Worm (Caenorhabditis elegans) whole organism, mixed stage, embryonic: ENCODE data around the gene C11E4.7.

Experiments used
- ceh-39 ChIP-seq: fragments of 150-350 bp; optimal IDR thresholded peaks from 2 replicates; lab custom pipeline; 2014; ENCODE audit warnings: missing biosample characterization, missing genetic modification characterization
- ces-1 ChIP-seq: fragments of 150-350 bp; optimal IDR thresholded peaks from 2 replicates; lab custom pipeline; 2014; ENCODE audit warnings: missing biosample characterization, missing genetic modification reagents, missing genetic modification characterization
- elt-3 ChIP-seq: fragments of 150-350 bp; optimal IDR thresholded peaks from 2 replicates; lab custom pipeline; 2014; ENCODE audit warnings: missing biosample characterization, missing genetic modification characterization
- lsy-2 ChIP-seq: fragments of 150-350 bp; optimal IDR thresholded peaks from 2 replicates; lab custom pipeline; 2014; ENCODE audit warnings: missing biosample characterization, missing genetic modification characterization
- nhr-237 ChIP-seq: fragments of 150-350 bp; optimal IDR thresholded peaks from 2 replicates; lab custom pipeline; 2014; ENCODE audit warnings: missing biosample characterization, missing genetic modification characterization
- nhr-28 ChIP-seq: fragments of 150-350 bp; optimal IDR thresholded peaks from 2 replicates; lab custom pipeline; 2014; ENCODE audit warnings: missing biosample characterization, missing genetic modification characterization
- nhr-76 ChIP-seq: sonication (generic microtip); optimal IDR thresholded peaks from 2 replicates; lab custom pipeline; 2017; ENCODE audit warnings: missing biosample characterization, missing genetic modification characterization
- pha-4 ChIP-seq: fragments of 150-350 bp; optimal IDR thresholded peaks from 2 replicates; lab custom pipeline; 2018; ENCODE audit warnings: missing biosample characterization, missing genetic modification reagents, missing genetic modification characterization
- snpc-4 ChIP-seq: fragments of 150-350 bp; optimal IDR thresholded peaks from 2 replicates; lab custom pipeline; 2014; ENCODE audit warnings: missing biosample characterization, missing genetic modification characterization
- tbx-8 ChIP-seq: fragments of 200-800 bp; sonication (Bioruptor generic); optimal IDR thresholded peaks from 2 replicates; lab custom pipeline; 2018; ENCODE audit warnings: mild to moderate bottlenecking, missing genetic modification characterization, moderate library complexity, missing compliant biosample characterization
- unc-39 ChIP-seq: fragments of 150-350 bp; optimal IDR thresholded peaks from 2 replicates; lab custom pipeline; 2014; ENCODE audit warnings: missing biosample characterization, missing genetic modification characterization
- unc-62 ChIP-seq: fragments of 150-350 bp; optimal IDR thresholded peaks from 2 replicates; lab custom pipeline; 2014; ENCODE audit warnings: missing biosample characterization, missing genetic modification reagents, missing genetic modification characterization
- zip-8 ChIP-seq: fragments of 150-350 bp; optimal IDR thresholded peaks from 2 replicates; lab custom pipeline; 2014; ENCODE audit warnings: missing biosample characterization, missing genetic modification characterization
- ztf-11 ChIP-seq: fragments of 150-350 bp; optimal IDR thresholded peaks from 2 replicates; lab custom pipeline; 2014; ENCODE audit warnings: missing biosample characterization, missing genetic modification characterization

- TF ChIP-seq ztf-11 (tag; lab: Kevin White, UChicago) (no peak), unc-62 (no peak), pha-4 (no peak), lsy-2 (no peak), ces-1 (GFP tag; lab: Kevin White, UChicago) (peak; percentile 38), unc-39 (tag; lab: Kevin White, UChicago) (no peak), snpc-4 (no peak), elt-3 (tag; lab: Kevin White, UChicago) (no peak), nhr-76 (tag; lab: Kevin White, UChicago) (no peak), ceh-39 (tag; lab: Kevin White, UChicago) (no peak), zip-8 (tag; lab: Kevin White, UChicago) (no peak), nhr-237 (tag; lab: Kevin White, UChicago) (no peak), tbx-8 (GFP tag; lab: Kevin White, UChicago) (no peak), nhr-28 (tag; lab: Kevin White, UChicago) (no peak)
Observed at ce11 chrX:9610040-9610613, 6.9 kb upstream of the C11E4.7 start, which contains the start of gene C11E4.6.
